Worm (Caenorhabditis elegans): ENCODE results near the gene scl-11.

Gene scl-11

ce11 chrIV:13063714-13064113 lies 12.5 kb downstream of the scl-11 start, which contains the start of gene scl-5:
TSS of gene scl-5 (plus strand) at chrIV:13064014.
- TF ChIP-seq tra-4 (tag; optimal IDR thresholded peaks at IDR 0.05) (no peak), ets-7 (tag; optimal IDR thresholded peaks at IDR 0.05) (no peak), aly-1 (tag; optimal IDR thresholded peaks at IDR 0.05) (no peak), ceh-13 (GFP tag; optimal IDR thresholded peaks at IDR 0.05) (no peak), pes-1 (GFP tag; IDR thresholded peaks at IDR 0.05) (no peak)

ce11 chrIV:13066044-13066443 lies 14.9 kb downstream of the scl-11 start:
- no peak for TF ChIP-seq aly-1 (tag; optimal IDR thresholded peaks at IDR 0.05)
- TF ChIP-seq tbx-37 (GFP tag; conservative IDR thresholded peaks at IDR 0.05) = no peak
- TF ChIP-seq ceh-36 (tag; optimal IDR thresholded peaks at IDR 0.05) = no peak
- TF ChIP-seq sea-1 (GFP tag; conservative IDR thresholded peaks at IDR 0.05) = 0 out of 2 replicates have a peak, but pooled peaks have one; percentile 37

- no peak for TF ChIP-seq ceh-13 (GFP tag; optimal IDR thresholded peaks at IDR 0.05)
- TF ChIP-seq scrt-1 (GFP tag; IDR thresholded peaks at IDR 0.05) = no peak
- TF ChIP-seq ama-1 (optimal IDR thresholded peaks at IDR 0.05) = no peak
Measured at ce11 chrIV:13067200-13067599, 16.0 kb downstream of the scl-11 start, which contains the start of gene col-131. TSS of gene col-131 (minus strand) at chrIV:13067300.

ce11 chrIV:13068451-13068850 lies 17.3 kb downstream of the scl-11 start, which contains the start of gene scl-6:
TSS of gene scl-6 (plus strand) at chrIV:13068751.
- TF ChIP-seq ceh-13 (GFP tag; optimal IDR thresholded peaks at IDR 0.05) (no peak), hmg-4 (GFP tag; optimal IDR thresholded peaks at IDR 0.05) (no peak), hnd-1 (tag; optimal IDR thresholded peaks at IDR 0.05) (no peak), tbx-37 (GFP tag; conservative IDR thresholded peaks at IDR 0.05) (no peak), hmbx-1 (tag; optimal IDR thresholded peaks at IDR 0.05) (no peak), tra-4 (tag; optimal IDR thresholded peaks at IDR 0.05) (no peak), scrt-1 (GFP tag; IDR thresholded peaks at IDR 0.05) (no peak), B0310.2 (tag; optimal IDR thresholded peaks at IDR 0.05) (no peak), ama-1 (optimal IDR thresholded peaks at IDR 0.05) (no peak), ceh-36 (tag; optimal IDR thresholded peaks at IDR 0.05) (no peak), aly-1 (tag; optimal IDR thresholded peaks at IDR 0.05) (no peak), ets-7 (tag; optimal IDR thresholded peaks at IDR 0.05) (no peak)

ce11 chrIV:13070142-13070541 lies 19.0 kb downstream of the scl-11 start, which contains the start of gene scl-7:
TSS of gene scl-7 (plus strand) at chrIV:13070442.
- TF ChIP-seq pes-1 (GFP tag; IDR thresholded peaks at IDR 0.05) (no peak), hmg-4 (GFP tag; optimal IDR thresholded peaks at IDR 0.05) (no peak), hmbx-1 (tag; optimal IDR thresholded peaks at IDR 0.05) (no peak), tbx-37 (GFP tag; conservative IDR thresholded peaks at IDR 0.05) (no peak), B0310.2 (tag; optimal IDR thresholded peaks at IDR 0.05) (no peak), aly-1 (tag; optimal IDR thresholded peaks at IDR 0.05) (no peak), sea-1 (GFP tag; conservative IDR thresholded peaks at IDR 0.05) (no peak), flt-1 (GFP tag; IDR thresholded peaks at IDR 0.05) (no peak), ets-7 (tag; optimal IDR thresholded peaks at IDR 0.05) (no peak)

ce11 chrIV:13071445-13071844 lies 20.3 kb downstream of the scl-11 start, which contains the start of gene scl-8:
TSS of gene scl-8 (plus strand) at chrIV:13071745.
- TF ChIP-seq F13C5.2 (tag; optimal IDR thresholded peaks at IDR 0.05) (no peak), flt-1 (GFP tag; IDR thresholded peaks at IDR 0.05) (no peak), tbx-37 (GFP tag; conservative IDR thresholded peaks at IDR 0.05) (no peak), hmbx-1 (tag; optimal IDR thresholded peaks at IDR 0.05) (no peak), ets-7 (tag; optimal IDR thresholded peaks at IDR 0.05) (no peak), hmg-4 (GFP tag; optimal IDR thresholded peaks at IDR 0.05) (no peak), tra-4 (tag; optimal IDR thresholded peaks at IDR 0.05) (no peak), ceh-36 (tag; optimal IDR thresholded peaks at IDR 0.05) (no peak), scrt-1 (GFP tag; IDR thresholded peaks at IDR 0.05) (no peak), aly-1 (tag; optimal IDR thresholded peaks at IDR 0.05) (no peak), B0310.2 (tag; optimal IDR thresholded peaks at IDR 0.05) (no peak), sea-1 (GFP tag; conservative IDR thresholded peaks at IDR 0.05) (no peak), pes-1 (GFP tag; IDR thresholded peaks at IDR 0.05) (no peak), tbx-11 (GFP tag; IDR thresholded peaks at IDR 0.05) (no peak), ama-1 (optimal IDR thresholded peaks at IDR 0.05) (no peak), hnd-1 (tag; optimal IDR thresholded peaks at IDR 0.05) (no peak), ceh-13 (GFP tag; optimal IDR thresholded peaks at IDR 0.05) (no peak)

ce11 chrIV:13075625-13076252 lies 24.6 kb downstream of the scl-11 start:
- TF ChIP-seq tbx-11 (GFP tag; IDR thresholded peaks at IDR 0.05) = no peak
- TF ChIP-seq pes-1 (GFP tag; IDR thresholded peaks at IDR 0.05) = no peak
- TF ChIP-seq tbx-37 (GFP tag; conservative IDR thresholded peaks at IDR 0.05) = no peak
- TF ChIP-seq ceh-36 (tag; optimal IDR thresholded peaks at IDR 0.05) = no peak
- no peak for TF ChIP-seq ceh-13 (GFP tag; optimal IDR thresholded peaks at IDR 0.05)
- TF ChIP-seq hmbx-1 (tag; optimal IDR thresholded peaks at IDR 0.05) = no peak
- TF ChIP-seq tra-4 (tag; optimal IDR thresholded peaks at IDR 0.05) = no peak
- TF ChIP-seq aly-1 (tag; optimal IDR thresholded peaks at IDR 0.05) = no peak
- TF ChIP-seq sea-1 (GFP tag; conservative IDR thresholded peaks at IDR 0.05) = no peak
- no peak for TF ChIP-seq F13C5.2 (tag; optimal IDR thresholded peaks at IDR 0.05)
- TF ChIP-seq hmg-4 (GFP tag; optimal IDR thresholded peaks at IDR 0.05) = no peak
- no peak for TF ChIP-seq hnd-1 (tag; optimal IDR thresholded peaks at IDR 0.05)
- TF ChIP-seq ama-1 (optimal IDR thresholded peaks at IDR 0.05) = no peak
- TF ChIP-seq ets-7 (tag; optimal IDR thresholded peaks at IDR 0.05) = no peak
- TF ChIP-seq scrt-1 (GFP tag; IDR thresholded peaks at IDR 0.05) = no peak
- TF ChIP-seq flt-1 (GFP tag; IDR thresholded peaks at IDR 0.05) = no peak
- no peak for TF ChIP-seq B0310.2 (tag; optimal IDR thresholded peaks at IDR 0.05)

- TF ChIP-seq ama-1 (optimal IDR thresholded peaks at IDR 0.05) (no peak), F13C5.2 (tag; optimal IDR thresholded peaks at IDR 0.05) (no peak), ceh-36 (tag; optimal IDR thresholded peaks at IDR 0.05) (no peak), tra-4 (tag; optimal IDR thresholded peaks at IDR 0.05) (no peak), hnd-1 (tag; optimal IDR thresholded peaks at IDR 0.05) (no peak), ets-7 (tag; optimal IDR thresholded peaks at IDR 0.05) (no peak), pes-1 (GFP tag; IDR thresholded peaks at IDR 0.05) (no peak), hmg-4 (GFP tag; optimal IDR thresholded peaks at IDR 0.05) (no peak), tbx-11 (GFP tag; IDR thresholded peaks at IDR 0.05) (no peak), sea-1 (GFP tag; conservative IDR thresholded peaks at IDR 0.05) (no peak), ceh-13 (GFP tag; optimal IDR thresholded peaks at IDR 0.05) (no peak), flt-1 (GFP tag; IDR thresholded peaks at IDR 0.05) (no peak), tbx-37 (GFP tag; conservative IDR thresholded peaks at IDR 0.05) (no peak)
Measured at ce11 chrIV:13076620-13077019, 25.4 kb downstream of the scl-11 start, which contains the start of gene C39E9.7. TSS of gene C39E9.7 (minus strand) at chrIV:13076720.
